Fruit fly (Drosophila melanogaster) whole organism, embryonic: ENCODE measurements around the gene spirit.

Experiments
- Bgb ChIP-seq: fragments of 200-800 bp; sonication (Bioruptor generic); IDR thresholded peaks from 2 replicates; pipeline ENCODE4 v1.3.6; 2022; ENCODE audit warnings: missing biosample characterization, missing genetic modification characterization; ENCODE audit not compliant: partially characterized antibody
- BtbVII ChIP-seq: fragments of 200-800 bp; sonication (Bioruptor generic); optimal IDR thresholded peaks from 3 replicates; lab custom pipeline; 2017; ENCODE audit warnings: missing biosample characterization, mild to moderate bottlenecking, missing genetic modification characterization
- CG10565 ChIP-seq: fragments of 200-800 bp; sonication (Bioruptor generic); optimal IDR thresholded peaks from 3 replicates; lab custom pipeline; 2016; ENCODE audit warnings: missing biosample characterization, mild to moderate bottlenecking, missing genetic modification characterization
- CG12659 ChIP-seq: fragments of 200-800 bp; sonication (Bioruptor generic); optimal IDR thresholded peaks from 3 replicates; lab custom pipeline; 2017; ENCODE audit warnings: mild to moderate bottlenecking, missing biosample characterization, missing genetic modification reagents, missing genetic modification characterization
- CG15696 ChIP-seq: fragments of 200-800 bp; sonication (Bioruptor generic); optimal IDR thresholded peaks from 2 replicates; lab custom pipeline; 2019; ENCODE audit warnings: missing biosample characterization, mild to moderate bottlenecking, missing genetic modification characterization, moderate library complexity
- CG17829 ChIP-seq: fragments of 200-800 bp; optimal IDR thresholded peaks from 2 replicates; lab custom pipeline; 2019; ENCODE audit warnings: missing biosample characterization, mild to moderate bottlenecking, missing genetic modification characterization, moderate library complexity
- CG18476 ChIP-seq: fragments of 200-800 bp; sonication (Bioruptor generic); optimal IDR thresholded peaks from 2 replicates; lab custom pipeline; 2016; ENCODE audit warnings: missing biosample characterization, mild to moderate bottlenecking, missing genetic modification characterization
- CG2120 ChIP-seq: fragments of 200-800 bp; sonication (Bioruptor generic); optimal IDR thresholded peaks from 3 replicates; lab custom pipeline; 2016; ENCODE audit warnings: missing biosample characterization, missing genetic modification characterization
- CG30431 ChIP-seq: fragments of 200-800 bp; sonication (Bioruptor generic); optimal IDR thresholded peaks from 2 replicates; lab custom pipeline; 2017; ENCODE audit warnings: missing biosample characterization, missing genetic modification characterization
- CG4360 ChIP-seq: fragments of 200-800 bp; sonication (Bioruptor generic); IDR thresholded peaks from 2 replicates; pipeline ENCODE4 v1.3.6; 2022; ENCODE audit warnings: missing biosample characterization, missing genetic modification characterization
- CG6272 ChIP-seq: fragments of 200-800 bp; sonication (Bioruptor generic); IDR thresholded peaks from 2 replicates; pipeline ENCODE4 v1.3.6; 2022; ENCODE audit warnings: missing biosample characterization, missing genetic modification characterization
- CG6689 ChIP-seq: fragments of 200-800 bp; sonication (Bioruptor generic); IDR thresholded peaks from 2 replicates; pipeline ENCODE4 v1.3.6; 2022; ENCODE audit warnings: missing biosample characterization, missing genetic modification characterization
- CG6854 ChIP-seq: fragments of 200-800 bp; sonication (Bioruptor generic); optimal IDR thresholded peaks from 3 replicates; lab custom pipeline; 2017; ENCODE audit warnings: missing biosample characterization, mild to moderate bottlenecking, missing genetic modification characterization
- CG9817 ChIP-seq: fragments of 200-800 bp; sonication (Bioruptor generic); optimal IDR thresholded peaks from 2 replicates; lab custom pipeline; 2018; ENCODE audit warnings: missing biosample characterization, mild to moderate bottlenecking, missing genetic modification characterization, moderate library complexity
- CTCF ChIP-seq: fragments of 200-800 bp; sonication (Bioruptor generic); optimal IDR thresholded peaks from 2 replicates; lab custom pipeline; 2017; ENCODE audit warnings: missing biosample characterization, mild to moderate bottlenecking, missing genetic modification characterization, moderate library complexity
- Camta ChIP-seq: fragments of 200-800 bp; sonication (Bioruptor generic); optimal IDR thresholded peaks from 2 replicates; lab custom pipeline; 2016; ENCODE audit warnings: missing biosample characterization, missing genetic modification characterization
- Drgx ChIP-seq: fragments of 200-800 bp; sonication (Bioruptor generic); IDR thresholded peaks from 2 replicates; pipeline ENCODE4 v1.3.6; 2022; ENCODE audit warnings: missing biosample characterization, missing genetic modification characterization
- Eip74EF ChIP-seq, 2 experiments: fragments of 200-800 bp in 1 of 2; fragments of >200 bp in 1 of 2; sonication (Bioruptor generic) in 1 of 2; optimal IDR thresholded peaks; 2 replicates each; lab custom pipeline; 2017 to 2019; ENCODE audit warnings: missing biosample characterization in 2 of 2, missing genetic modification characterization in 2 of 2, mild to moderate bottlenecking in 1 of 2, moderate library complexity in 1 of 2
- Fer3 ChIP-seq: fragments of 200-800 bp; sonication (Bioruptor generic); optimal IDR thresholded peaks from 2 replicates; lab custom pipeline; 2018; ENCODE audit warnings: missing biosample characterization, mild to moderate bottlenecking, missing genetic modification characterization, moderate library complexity
- GATAe ChIP-seq: fragments of 200-800 bp; sonication (Bioruptor generic); conservative IDR thresholded peaks from 2 replicates; pipeline ENCODE4 v1.3.6; 2022; ENCODE audit warnings: missing biosample characterization, missing genetic modification characterization
- Gsc ChIP-seq: fragments of 200-800 bp; sonication (Bioruptor generic); IDR thresholded peaks from 2 replicates; pipeline ENCODE4 v1.3.6; 2022; ENCODE audit warnings: missing biosample characterization, missing genetic modification characterization
- Hsf ChIP-seq: fragments of 200-800 bp; sonication (Bioruptor generic); optimal IDR thresholded peaks from 3 replicates; lab custom pipeline; 2016; ENCODE audit warnings: missing biosample characterization, missing genetic modification characterization
- MBD-R2 ChIP-seq: fragments of 200-800 bp; sonication (Bioruptor generic); IDR thresholded peaks from 2 replicates; pipeline ENCODE4 v1.3.6; 2022; ENCODE audit warnings: missing biosample characterization, missing genetic modification characterization
- Mrtf ChIP-seq: fragments of 200-800 bp; sonication (Bioruptor generic); IDR thresholded peaks from 3 replicates; pipeline ENCODE4 v1.3.6; 2022; ENCODE audit warnings: missing biosample characterization, missing genetic modification characterization
- NK7.1 ChIP-seq: fragments of 200-800 bp; sonication (Bioruptor generic); optimal IDR thresholded peaks from 3 replicates; lab custom pipeline; 2016; ENCODE audit warnings: missing biosample characterization, missing genetic modification characterization
- Ptx1 ChIP-seq: fragments of 200-800 bp; sonication (Bioruptor generic); IDR thresholded peaks from 2 replicates; pipeline ENCODE4 v1.3.6; 2022; ENCODE audit warnings: missing biosample characterization, missing genetic modification characterization
- Ravus ChIP-seq: fragments of 200-800 bp; sonication (Bioruptor generic); IDR thresholded peaks from 2 replicates; pipeline ENCODE4 v1.3.6; 2022; ENCODE audit warnings: missing biosample characterization, missing genetic modification characterization
- Rx ChIP-seq: fragments of 200-800 bp; sonication (Bioruptor generic); IDR thresholded peaks from 2 replicates; pipeline ENCODE4 v1.3.6; 2022; ENCODE audit warnings: missing biosample characterization, missing genetic modification characterization
- Sry-β ChIP-seq: fragments of 200-800 bp; sonication (Bioruptor generic); optimal IDR thresholded peaks from 2 replicates; lab custom pipeline; 2018; ENCODE audit warnings: missing biosample characterization, mild to moderate bottlenecking, missing genetic modification characterization, moderate library complexity
- ap ChIP-seq: fragments of 200-800 bp; sonication (Bioruptor generic); IDR thresholded peaks from 2 replicates; pipeline ENCODE4 v1.3.6; 2022; ENCODE audit warnings: missing biosample characterization, missing genetic modification characterization
- btn ChIP-seq: fragments of 200-800 bp; sonication (Bioruptor generic); optimal IDR thresholded peaks from 2 replicates; lab custom pipeline; 2016; ENCODE audit warnings: missing biosample characterization, missing genetic modification characterization
- cas ChIP-seq: fragments of 200-800 bp; sonication (Bioruptor generic); IDR thresholded peaks from 2 replicates; pipeline ENCODE4 v1.3.6; 2022; ENCODE audit warnings: missing biosample characterization, missing genetic modification characterization
- chn ChIP-seq: fragments of 200-800 bp; sonication (Bioruptor generic); optimal IDR thresholded peaks from 2 replicates; lab custom pipeline; 2016; ENCODE audit warnings: missing biosample characterization, missing genetic modification characterization
- dmrt99B ChIP-seq: fragments of 200-800 bp; sonication (Bioruptor generic); optimal IDR thresholded peaks from 2 replicates; lab custom pipeline; 2018; ENCODE audit warnings: missing biosample characterization, mild to moderate bottlenecking, missing genetic modification characterization, moderate library complexity
- emc ChIP-seq: fragments of 200-800 bp; sonication (Bioruptor generic); optimal IDR thresholded peaks from 2 replicates; lab custom pipeline; 2016; ENCODE audit warnings: missing biosample characterization, missing genetic modification characterization
- ewg ChIP-seq: fragments of 200-800 bp; sonication (Bioruptor generic); optimal IDR thresholded peaks from 3 replicates; lab custom pipeline; 2017; ENCODE audit warnings: mild to moderate bottlenecking, missing biosample characterization, missing genetic modification reagents, missing genetic modification characterization
- exex ChIP-seq: fragments of 200-800 bp; sonication (Bioruptor generic); optimal IDR thresholded peaks from 4 replicates; lab custom pipeline; 2018; ENCODE audit warnings: missing biosample characterization, mild to moderate bottlenecking, missing genetic modification characterization, moderate library complexity
- ftz-f1 ChIP-seq: fragments of 200-800 bp; sonication (Bioruptor generic); optimal IDR thresholded peaks from 2 replicates; lab custom pipeline; 2016; ENCODE audit warnings: missing biosample characterization, missing genetic modification characterization
- gcm ChIP-seq: fragments of 200-800 bp; sonication (Bioruptor generic); optimal IDR thresholded peaks from 2 replicates; lab custom pipeline; 2019; ENCODE audit warnings: missing biosample characterization, mild to moderate bottlenecking, missing genetic modification characterization, moderate library complexity
- gcm2 ChIP-seq: fragments of 200-800 bp; sonication (Bioruptor generic); optimal IDR thresholded peaks from 2 replicates; lab custom pipeline; 2016; ENCODE audit warnings: missing biosample characterization, missing genetic modification characterization
- grn ChIP-seq: fragments of 200-800 bp; sonication (Bioruptor generic); optimal IDR thresholded peaks from 3 replicates; lab custom pipeline; 2017; ENCODE audit warnings: missing biosample characterization, missing genetic modification characterization
- her ChIP-seq: fragments of 200-800 bp; sonication (Bioruptor generic); optimal IDR thresholded peaks from 2 replicates; lab custom pipeline; 2016; ENCODE audit warnings: missing biosample characterization, missing genetic modification characterization
- lab ChIP-seq: fragments of 200-800 bp; sonication (Bioruptor generic); optimal IDR thresholded peaks from 3 replicates; lab custom pipeline; 2017; ENCODE audit warnings: missing biosample characterization, missing genetic modification characterization, mild to moderate bottlenecking, moderate library complexity, missing genetic modification reagents
- mam ChIP-seq: fragments of 200-800 bp; sonication (Bioruptor generic); optimal IDR thresholded peaks from 3 replicates; lab custom pipeline; 2016; ENCODE audit warnings: missing biosample characterization, missing genetic modification characterization
- oc ChIP-seq: fragments of 200-800 bp; sonication (Bioruptor generic); optimal IDR thresholded peaks from 2 replicates; lab custom pipeline; 2018; ENCODE audit warnings: missing biosample characterization, mild to moderate bottlenecking, missing genetic modification characterization, moderate library complexity
- sisA ChIP-seq: fragments of 200-800 bp; sonication (Bioruptor generic); IDR thresholded peaks from 2 replicates; pipeline ENCODE4 v1.3.6; 2022; ENCODE audit warnings: missing biosample characterization, missing genetic modification characterization
- sug ChIP-seq: fragments of 200-800 bp; optimal IDR thresholded peaks from 2 replicates; lab custom pipeline; 2019; ENCODE audit warnings: missing biosample characterization, mild to moderate bottlenecking, missing genetic modification characterization, moderate library complexity
- tin ChIP-seq: fragments of 200-800 bp; sonication (Bioruptor generic); optimal IDR thresholded peaks from 3 replicates; lab custom pipeline; 2016; ENCODE audit warnings: missing biosample characterization, missing genetic modification characterization
- trem ChIP-seq: fragments of 200-800 bp; optimal IDR thresholded peaks from 3 replicates; lab custom pipeline; 2019; ENCODE audit warnings: missing biosample characterization, mild to moderate bottlenecking, missing genetic modification characterization, moderate library complexity
- trh ChIP-seq: fragments of 200-800 bp; sonication (Bioruptor generic); optimal IDR thresholded peaks from 2 replicates; lab custom pipeline; 2016; ENCODE audit warnings: missing biosample characterization, missing genetic modification characterization
- unpg ChIP-seq: fragments of 200-800 bp; sonication (Bioruptor generic); optimal IDR thresholded peaks from 3 replicates; lab custom pipeline; 2018; ENCODE audit warnings: missing biosample characterization, mild to moderate bottlenecking, missing genetic modification characterization, moderate library complexity
- zen ChIP-seq: fragments of 200-800 bp; sonication (Bioruptor generic); optimal IDR thresholded peaks from 3 replicates; lab custom pipeline; 2018; ENCODE audit warnings: missing biosample characterization, mild to moderate bottlenecking, missing genetic modification characterization, moderate library complexity

Gene spirit

DNA sequence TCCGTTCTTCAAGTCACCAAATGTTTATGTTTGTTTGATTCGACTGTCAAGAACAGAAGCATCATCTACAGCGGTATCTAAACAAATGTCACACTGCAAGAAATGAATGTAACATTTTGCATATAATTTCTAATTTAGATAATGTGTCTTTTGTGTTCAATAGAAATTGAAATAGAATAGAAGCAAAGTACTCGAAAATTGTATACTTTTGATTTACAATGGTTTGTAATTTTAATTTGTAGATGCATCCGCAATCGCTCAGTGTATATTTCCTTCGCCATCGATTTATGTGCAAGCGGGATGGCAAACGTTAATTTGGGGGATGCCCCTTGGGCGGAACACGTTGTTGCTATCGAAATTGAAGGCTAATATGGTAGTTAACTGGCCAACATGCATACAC is 35.2 kb downstream of the spirit start (continued):
- TF ChIP-seq Rx (GFP tag; lab: Robert Waterston, UW), result no peak
- TF ChIP-seq btn (GFP tag; lab: Kevin White, UChicago), result no peak
- TF ChIP-seq GATAe (GFP tag; lab: Robert Waterston, UW), result no peak
- no peak for TF ChIP-seq sug (tag; lab: Kevin White, UChicago)
- peak; percentile 42 for TF ChIP-seq CG9817 (tag; lab: Kevin White, UChicago)
- TF ChIP-seq Gsc, result no peak
- TF ChIP-seq NK7.1 (GFP tag; lab: Kevin White, UChicago), result peak; percentile 7
- TF ChIP-seq Fer3, result peak; percentile 61
- no peak for TF ChIP-seq grn (GFP tag; lab: Kevin White, UChicago)
- peak; percentile 56 for TF ChIP-seq tin (GFP tag; lab: Kevin White, UChicago)
- peak; percentile 48 for TF ChIP-seq CG12659 (GFP tag; lab: Kevin White, UChicago)
- no peak for TF ChIP-seq Sry-β (GFP tag; lab: Kevin White, UChicago)
- peak; percentile 34 for TF ChIP-seq ewg (GFP tag; lab: Kevin White, UChicago)
- TF ChIP-seq CG15696 (tag; lab: Kevin White, UChicago), result no peak
- TF ChIP-seq CG4360 (GFP tag; lab: Robert Waterston, UW), result no peak
- TF ChIP-seq gcm, result peak; percentile 52
- TF ChIP-seq trh (GFP tag; lab: Kevin White, UChicago), result peak; percentile 26
- TF ChIP-seq emc, result no peak
- TF ChIP-seq exex (tag; lab: Kevin White, UChicago), result no peak
- TF ChIP-seq CG17829 (tag; lab: Kevin White, UChicago), result peak; percentile 72
- TF ChIP-seq CG6689 (GFP tag; lab: Robert Waterston, UW), result peak; percentile 64
- no peak for TF ChIP-seq Drgx (GFP tag; lab: Robert Waterston, UW)
- peak; percentile 30 for TF ChIP-seq CG18476 (GFP tag; lab: Kevin White, UChicago)
- peak; percentile 76 for TF ChIP-seq dmrt99B (tag; lab: Kevin White, UChicago)
- peak; percentile 78 for TF ChIP-seq unpg (GFP tag; lab: Kevin White, UChicago)
- TF ChIP-seq gcm2 (GFP tag; lab: Kevin White, UChicago), result no peak
- no peak for TF ChIP-seq CG10565 (GFP tag; lab: Kevin White, UChicago)
- no peak for TF ChIP-seq CG6854 (GFP tag; lab: Kevin White, UChicago)
- TF ChIP-seq Eip74EF (GFP tag; optimal IDR thresholded peaks at IDR 0.05; lab: Kevin White, UChicago), result peak in 1 of 2 experiments; percentile 68
- TF ChIP-seq ftz-f1 (GFP tag; lab: Kevin White, UChicago), result no peak
- peak; percentile 66 for TF ChIP-seq sisA (GFP tag; lab: Robert Waterston, UW)
- peak; percentile 67 for TF ChIP-seq BtbVII
- TF ChIP-seq trem (tag; lab: Kevin White, UChicago), result peak; percentile 39
- TF ChIP-seq CG6272 (GFP tag; lab: Robert Waterston, UW), result 0 out of 2 replicates have a peak, but pooled peaks have one; percentile 11
- TF ChIP-seq chn (GFP tag; lab: Kevin White, UChicago), result peak; percentile 40
- peak; percentile 64 for TF ChIP-seq Camta
- TF ChIP-seq ap (GFP tag; lab: Robert Waterston, UW), result peak; percentile 21; the same call in 1 of the 2 replicates
- TF ChIP-seq zen, result peak; percentile 26
- peak; percentile 56; the same call in 1 of the 3 replicates for TF ChIP-seq Mrtf (GFP tag; lab: Robert Waterston, UW)
- no peak for TF ChIP-seq cas (GFP tag; lab: Robert Waterston, UW)
- peak; percentile 71 for TF ChIP-seq Ptx1
- TF ChIP-seq her (GFP tag; lab: Kevin White, UChicago), result peak; percentile 35
- peak; percentile 78 for TF ChIP-seq lab
- TF ChIP-seq mam (GFP tag; lab: Kevin White, UChicago), result peak; percentile 48
- TF ChIP-seq CG2120 (GFP tag; lab: Kevin White, UChicago), result peak; percentile 61
- TF ChIP-seq MBD-R2 (GFP tag; lab: Robert Waterston, UW), result peak; percentile 32; the same call in 1 of the 2 replicates
- TF ChIP-seq Ravus (GFP tag; lab: Robert Waterston, UW), result peak; percentile 39
- no peak for TF ChIP-seq Bgb (GFP tag; lab: Robert Waterston, UW)
- no peak for TF ChIP-seq CTCF (GFP tag; lab: Kevin White, UChicago)
- peak; percentile 37 for TF ChIP-seq oc (tag; lab: Kevin White, UChicago)
- TF ChIP-seq Hsf (GFP tag; lab: Kevin White, UChicago), result peak; percentile 56
- no peak for TF ChIP-seq CG30431 (GFP tag; lab: Kevin White, UChicago)
